Fruit fly (Drosophila melanogaster): ENCODE measurements around the gene CG4972.

CG4972 gene

dm6 chr2L:10314327-10315210 lies at the start of gene CG4972, which contains the start of gene Usp14:
Gene CG4972 (plus strand): TSS chr2L:10314792.
Gene Usp14 (minus strand): TSS chr2L:10314396.
- TF ChIP-seq noc (tag; optimal IDR thresholded peaks at IDR 0.05): no peak

dm6 chr2L:10265129-10265528 lies 49.5 kb upstream of the CG4972 start, which contains the start of gene Mob3:
Gene Mob3 (plus strand): TSS chr2L:10265336.
- no peak for TF ChIP-seq noc (tag; optimal IDR thresholded peaks at IDR 0.05)

- no peak for TF ChIP-seq noc (tag; optimal IDR thresholded peaks at IDR 0.05)
Measured at dm6 chr2L:10266511-10266910, 48.1 kb upstream of the CG4972 start, which contains the start of gene CG4953. Gene CG4953 (plus strand): TSS chr2L:10266703.

dm6 chr2L:10268688-10269087 lies 45.9 kb upstream of the CG4972 start, which contains the start of gene CG4957:
Gene CG4957 (plus strand): TSS chr2L:10268872.
- no peak for TF ChIP-seq noc (tag; optimal IDR thresholded peaks at IDR 0.05)

- TF ChIP-seq noc (tag; optimal IDR thresholded peaks at IDR 0.05): no peak
Measured at dm6 chr2L:10269854-10270253, 44.7 kb upstream of the CG4972 start, which contains the start of gene Mulk. Gene Mulk (plus strand): TSS chr2L:10270051.

dm6 chr2L:10272224-10272623 lies 42.4 kb upstream of the CG4972 start, which contains the start of gene trk:
Gene trk (minus strand): TSS chr2L:10272324.
- TF ChIP-seq noc (tag; optimal IDR thresholded peaks at IDR 0.05): no peak

- no peak for TF ChIP-seq noc (tag; optimal IDR thresholded peaks at IDR 0.05)
Measured at dm6 chr2L:10276436-10276835, 38.2 kb upstream of the CG4972 start.

dm6 chr2L:10276846-10277245 lies 37.7 kb upstream of the CG4972 start:
- TF ChIP-seq noc (tag; optimal IDR thresholded peaks at IDR 0.05): no peak

dm6 chr2L:10277362-10277761 lies 37.2 kb upstream of the CG4972 start:
- TF ChIP-seq noc (tag; optimal IDR thresholded peaks at IDR 0.05): no peak

dm6 chr2L:10278658-10279057 lies 35.9 kb upstream of the CG4972 start, which contains the start of gene Utx:
Gene Utx (minus strand): TSS chr2L:10278811.
- TF ChIP-seq noc (tag; optimal IDR thresholded peaks at IDR 0.05): no peak

dm6 chr2L:10280772-10281171 lies 33.8 kb upstream of the CG4972 start, which contains the start of gene CG34043:
Gene CG34043 (minus strand): TSS chr2L:10280872.
- no peak for TF ChIP-seq noc (tag; optimal IDR thresholded peaks at IDR 0.05)

dm6 chr2L:10291276-10291675 lies 23.3 kb upstream of the CG4972 start:
- TF ChIP-seq noc (tag; optimal IDR thresholded peaks at IDR 0.05): no peak

- no peak for TF ChIP-seq noc (tag; optimal IDR thresholded peaks at IDR 0.05)
Measured at dm6 chr2L:10292066-10292560, 22.5 kb upstream of the CG4972 start, which contains the start of gene Ufd4. Gene Ufd4 (minus strand): TSS chr2L:10292365.

- TF ChIP-seq noc (tag; optimal IDR thresholded peaks at IDR 0.05): no peak
Measured at dm6 chr2L:10294798-10295669, 19.6 kb upstream of the CG4972 start, which contains the start of gene Hand. Gene Hand (minus strand): TSS chr2L:10295385.

- TF ChIP-seq noc (tag; optimal IDR thresholded peaks at IDR 0.05): no peak
Measured at dm6 chr2L:10298306-10298705, 16.3 kb upstream of the CG4972 start.

Measured in whole organism, larva.